Worm (Caenorhabditis elegans): ENCODE data around the gene msp-49.
A peak's percentile ranks its signal among the peaks of the same experiment; 100 is the strongest.

Gene msp-49

DNA sequence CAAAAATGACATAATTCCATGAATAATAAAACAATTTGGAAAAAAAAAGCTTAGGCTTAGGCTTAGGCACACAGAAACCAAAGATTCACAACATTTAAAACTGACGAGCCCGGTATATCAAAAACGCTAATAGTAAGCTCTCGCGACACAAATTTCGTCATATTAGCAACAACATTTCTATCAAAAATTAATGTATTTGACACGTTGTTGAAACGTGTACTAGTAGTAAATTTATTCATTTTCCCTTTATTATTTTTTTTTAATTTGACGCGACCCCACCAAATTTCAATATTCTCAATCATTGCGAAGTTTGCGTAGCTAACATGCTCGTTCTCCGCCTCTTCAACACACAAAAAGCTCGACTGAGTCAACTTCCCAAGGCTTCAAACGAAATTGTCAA is 17.8 kb downstream of the msp-49 start, which contains the start of gene C34F11.2:
Gene C34F11.2 (plus strand): TSS at position 301 of the 400 bp plus-strand sequence.
- no peak for TF ChIP-seq spr-1 (tag; optimal IDR thresholded peaks at IDR 0.05)
- peak; percentile 90 for TF ChIP-seq aha-1 (tag)
- TF ChIP-seq dpl-1 (GFP tag; optimal IDR thresholded peaks at IDR 0.05), result no peak
- no peak for TF ChIP-seq ama-1 (optimal IDR thresholded peaks at IDR 0.05)
- no peak for TF ChIP-seq saeg-2 (GFP tag; IDR thresholded peaks at IDR 0.05)
- TF ChIP-seq F44E2.7 (GFP tag; IDR thresholded peaks at IDR 0.05), result no peak
- no peak for TF ChIP-seq aly-2 (tag; optimal IDR thresholded peaks at IDR 0.05)

- TF ChIP-seq nhr-237 (tag; optimal IDR thresholded peaks at IDR 0.05), result no peak
- TF ChIP-seq egl-27 (tag; optimal IDR thresholded peaks at IDR 0.05), result no peak
- no peak for TF ChIP-seq R02D3.7 (tag; optimal IDR thresholded peaks at IDR 0.05)
- TF ChIP-seq unc-39 (tag; optimal IDR thresholded peaks at IDR 0.05), result no peak
Observed at ce11 chrII:5212675-5213074, 18.5 kb downstream of the msp-49 start, which contains the start of gene C34F11.1. TSS of gene C34F11.1 (plus strand) at chrII:5212975.

DNA sequence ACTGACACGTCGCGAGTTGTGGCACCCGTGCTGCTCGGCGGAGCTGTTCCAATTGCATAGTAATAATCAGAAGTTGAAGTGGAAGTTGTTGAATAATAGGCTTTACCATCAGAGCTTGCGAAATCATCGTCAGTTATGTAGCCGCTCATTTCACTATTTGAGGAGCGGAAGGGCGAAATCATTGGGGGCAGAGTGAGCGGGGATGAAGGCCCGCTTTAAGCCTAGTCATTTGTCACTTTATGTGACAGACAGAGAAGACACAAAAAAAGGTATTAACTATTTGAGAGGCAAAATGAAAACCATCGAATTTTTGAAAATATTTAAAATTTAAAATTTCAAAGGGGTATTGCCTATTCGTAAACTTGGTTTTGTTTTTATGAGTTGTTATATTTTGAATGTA is 24.2 kb downstream of the msp-49 start:
- no peak for TF ChIP-seq cey-2 (tag; optimal IDR thresholded peaks at IDR 0.05; ENCODE audit: borderline replicate concordance, insufficient read depth)
- TF ChIP-seq aha-1 (tag), result peak; percentile 39

DNA sequence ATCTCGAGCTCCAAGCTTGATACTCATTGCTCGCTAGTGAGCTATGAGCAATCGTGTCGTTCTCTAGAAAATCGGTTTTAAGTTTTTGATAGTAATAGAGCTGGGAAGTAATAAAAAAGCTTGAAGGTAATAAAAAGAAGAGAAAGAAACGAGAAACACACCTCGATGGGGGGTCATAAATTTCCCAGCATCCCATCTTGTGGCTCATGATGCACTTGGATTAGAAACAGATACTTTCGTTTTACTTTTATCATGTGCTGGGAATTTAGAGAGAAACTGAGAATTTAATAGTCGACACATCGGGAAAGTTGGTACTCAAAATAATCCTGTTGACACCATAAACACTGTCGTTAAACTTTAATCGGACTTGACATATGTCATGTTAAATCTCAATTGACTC is 26.5 kb downstream of the msp-49 start:
- TF ChIP-seq ceh-28 (tag; optimal IDR thresholded peaks at IDR 0.05), result no peak
- TF ChIP-seq lsy-2 (tag; optimal IDR thresholded peaks at IDR 0.05), result no peak
- no peak for TF ChIP-seq nhr-42 (GFP tag; IDR thresholded peaks at IDR 0.05)
- TF ChIP-seq unc-130 (GFP tag; optimal IDR thresholded peaks at IDR 0.05), result no peak
- TF ChIP-seq daf-19 (GFP tag; conservative IDR thresholded peaks at IDR 0.05), result no peak
- TF ChIP-seq lin-1 (GFP tag; IDR thresholded peaks at IDR 0.05), result no peak
- peak in 1 of 2 experiments; percentile 58 for TF ChIP-seq unc-62 (GFP tag; optimal IDR thresholded peaks at IDR 0.05 in 1 of 2)
- TF ChIP-seq unc-62 (tag; optimal IDR thresholded peaks at IDR 0.05), result no peak
- TF ChIP-seq nhr-77 (tag; optimal IDR thresholded peaks at IDR 0.05), result no peak

ce11 chrII:5222830-5223229 is 28.7 kb downstream of the msp-49 start:
- TF ChIP-seq aha-1 (tag) (peak; percentile 46), nhr-11 (tag; optimal IDR thresholded peaks at IDR 0.05) (peak; percentile 9), snpc-1.2 (GFP tag; IDR thresholded peaks at IDR 0.05) (no peak)

ce11 chrII:5225284-5225683 is 31.1 kb downstream of the msp-49 start, which contains the start of gene dsh-1:
TSS of gene dsh-1 (minus strand) at chrII:5225384.
- TF ChIP-seq ceh-28 (tag; optimal IDR thresholded peaks at IDR 0.05), result no peak
- no peak for TF ChIP-seq unc-39 (tag; optimal IDR thresholded peaks at IDR 0.05)

DNA sequence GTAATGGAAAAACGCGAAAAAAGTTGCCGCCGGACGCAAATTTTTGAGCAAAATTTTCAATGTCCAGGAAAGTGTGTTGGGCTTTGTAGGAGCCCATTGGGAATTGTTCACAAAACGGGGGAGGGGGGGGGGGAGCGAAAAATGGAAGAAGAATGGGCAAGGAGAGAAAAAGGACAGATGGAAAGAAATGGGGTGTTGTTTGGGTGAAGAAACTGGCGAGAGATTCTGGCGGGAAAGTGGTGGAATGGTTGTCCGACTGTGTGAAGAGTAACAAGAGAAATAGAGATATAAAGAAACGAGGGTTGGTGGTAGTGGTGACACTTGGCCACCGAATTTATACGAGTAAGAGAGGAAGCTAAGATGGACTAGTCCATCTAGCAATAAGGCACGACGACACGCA is 32.1 kb downstream of the msp-49 start:
- no peak for TF ChIP-seq ceh-32 (tag; optimal IDR thresholded peaks at IDR 0.05; ENCODE audit: poor library complexity)
- TF ChIP-seq snpc-1.2 (GFP tag; IDR thresholded peaks at IDR 0.05), result no peak
- no peak for TF ChIP-seq lir-3 (tag; optimal IDR thresholded peaks at IDR 0.05)
- no peak for TF ChIP-seq nhr-25 (tag; optimal IDR thresholded peaks at IDR 0.05; ENCODE audit: borderline replicate concordance, insufficient read depth)

- TF ChIP-seq mdl-1 (tag; optimal IDR thresholded peaks at IDR 0.05) (peak in 1 of 2 experiments; percentile 34), aha-1 (tag) (peak; percentile 84), pqm-1 (tag; optimal IDR thresholded peaks at IDR 0.05) (no peak), lin-38 (GFP tag; IDR thresholded peaks at IDR 0.05) (no peak), jun-1 (tag; optimal IDR thresholded peaks at IDR 0.05) (no peak), nhr-28 (tag; optimal IDR thresholded peaks at IDR 0.05) (peak; percentile 64), nhr-102 (tag; optimal IDR thresholded peaks at IDR 0.05) (no peak), saeg-2 (GFP tag; IDR thresholded peaks at IDR 0.05) (no peak), nhr-10 (tag; optimal IDR thresholded peaks at IDR 0.05) (no peak), egl-43 (GFP tag; IDR thresholded peaks at IDR 0.05) (no peak), Y5F2A.4 (GFP tag; optimal IDR thresholded peaks at IDR 0.05) (no peak), zip-11 (GFP tag; IDR thresholded peaks at IDR 0.05) (no peak), spr-3 (GFP tag; optimal IDR thresholded peaks at IDR 0.05) (no peak), nhr-111 (GFP tag; optimal IDR thresholded peaks at IDR 0.05) (no peak), fkh-10 (GFP tag; optimal IDR thresholded peaks at IDR 0.05) (no peak), nhr-11 (tag; optimal IDR thresholded peaks at IDR 0.05) (no peak), ama-1 (optimal IDR thresholded peaks at IDR 0.05) (no peak), F26F4.8 (GFP tag; conservative IDR thresholded peaks at IDR 0.05) (no peak)
Observed at ce11 chrII:5227768-5228167, 33.6 kb downstream of the msp-49 start.
